Worm (Caenorhabditis elegans): ENCODE measurements around the gene clc-28.

- no peak for TF ChIP-seq tbx-11 (GFP tag; IDR thresholded peaks at IDR 0.05)
- TF ChIP-seq ama-1 (optimal IDR thresholded peaks at IDR 0.05), result no peak
- no peak for TF ChIP-seq flt-1 (GFP tag; IDR thresholded peaks at IDR 0.05)
Observed at ce11 chrIII:8312393-8312792, 26.9 kb downstream of the clc-28 start, which contains the start of gene F10E9.2.
